Fruit fly (Drosophila melanogaster) whole organism, pupa: ENCODE data around the gene aop.

Experiments
- CG12605 ChIP-seq: fragments of 200-800 bp; sonication (Bioruptor generic); IDR thresholded peaks from 2 replicates; pipeline ENCODE4 v1.3.6; 2022; ENCODE audit warnings: missing biosample characterization, missing genetic modification characterization
- CG13204 ChIP-seq: fragments of 200-800 bp; sonication (Bioruptor generic); optimal IDR thresholded peaks from 2 replicates; lab custom pipeline; 2018; ENCODE audit warnings: missing biosample characterization, mild to moderate bottlenecking, missing genetic modification characterization, moderate library complexity
- CG15710 ChIP-seq: fragments of 200-800 bp; sonication (Bioruptor generic); optimal IDR thresholded peaks from 2 replicates; lab custom pipeline; 2018; ENCODE audit warnings: missing biosample characterization, mild to moderate bottlenecking, missing genetic modification characterization, moderate library complexity
- CG17806 ChIP-seq: fragments of 200-800 bp; sonication (Bioruptor generic); optimal IDR thresholded peaks from 2 replicates; lab custom pipeline; 2018; ENCODE audit warnings: missing biosample characterization, mild to moderate bottlenecking, missing genetic modification characterization, moderate library complexity
- CG8159 ChIP-seq: fragments of 200-800 bp; sonication (Bioruptor generic); optimal IDR thresholded peaks from 3 replicates; lab custom pipeline; 2018; ENCODE audit warnings: missing biosample characterization, mild to moderate bottlenecking, missing genetic modification characterization, moderate library complexity
- CG9948 ChIP-seq: fragments of 200-800 bp; sonication (Bioruptor generic); optimal IDR thresholded peaks from 2 replicates; lab custom pipeline; 2018; ENCODE audit warnings: missing biosample characterization, mild to moderate bottlenecking, missing genetic modification characterization, moderate library complexity
- EcR ChIP-seq: fragments of 200-800 bp; sonication (Bioruptor generic); optimal IDR thresholded peaks from 3 replicates; lab custom pipeline; 2019; ENCODE audit warnings: missing biosample characterization, missing genetic modification characterization, mild to moderate bottlenecking, moderate library complexity, missing genetic modification reagents
- Pif1A ChIP-seq: fragments of 200-800 bp; sonication (Bioruptor generic); optimal IDR thresholded peaks from 3 replicates; lab custom pipeline; 2016; ENCODE audit warnings: missing biosample characterization, missing genetic modification characterization
- rn ChIP-seq: fragments of 200-800 bp; sonication (Bioruptor generic); IDR thresholded peaks from 2 replicates; pipeline ENCODE4 v1.3.6; 2022; ENCODE audit warnings: missing biosample characterization, missing genetic modification characterization

DNA sequence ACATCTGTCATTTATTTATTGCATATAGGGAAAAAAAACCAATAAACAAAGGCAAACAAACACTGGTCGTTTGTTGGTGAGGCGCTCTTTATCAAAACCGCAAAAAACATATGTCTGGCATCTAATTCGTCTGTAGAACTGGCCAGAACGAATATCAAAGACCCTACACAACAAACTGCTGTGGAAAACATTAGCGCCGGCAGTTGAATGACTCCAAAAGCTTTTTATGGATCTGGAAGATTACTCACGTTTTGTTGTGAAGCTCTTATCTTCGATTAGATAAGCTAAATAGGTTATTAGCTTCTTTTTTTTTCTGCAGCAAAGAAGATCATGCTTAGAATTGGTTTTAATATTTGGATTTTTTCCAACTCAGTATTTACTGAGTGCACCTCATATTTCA, 45.5 kb downstream of the aop start:
- TF ChIP-seq EcR (no peak), CG8159 (tag; lab: Kevin White, UChicago) (no peak), CG12605 (GFP tag; lab: Robert Waterston, UW) (no peak), CG15710 (no peak), rn (GFP tag; lab: Robert Waterston, UW) (no peak), CG9948 (tag; lab: Kevin White, UChicago) (no peak), Pif1A (GFP tag; lab: Kevin White, UChicago) (no peak), CG17806 (tag; lab: Kevin White, UChicago) (no peak), CG13204 (GFP tag; lab: Kevin White, UChicago) (no peak)
